Worm (Caenorhabditis elegans): ENCODE measurements around the gene W02B12.12.
A peak's percentile ranks its signal among the peaks of the same experiment; 100 is the strongest.

DNA sequence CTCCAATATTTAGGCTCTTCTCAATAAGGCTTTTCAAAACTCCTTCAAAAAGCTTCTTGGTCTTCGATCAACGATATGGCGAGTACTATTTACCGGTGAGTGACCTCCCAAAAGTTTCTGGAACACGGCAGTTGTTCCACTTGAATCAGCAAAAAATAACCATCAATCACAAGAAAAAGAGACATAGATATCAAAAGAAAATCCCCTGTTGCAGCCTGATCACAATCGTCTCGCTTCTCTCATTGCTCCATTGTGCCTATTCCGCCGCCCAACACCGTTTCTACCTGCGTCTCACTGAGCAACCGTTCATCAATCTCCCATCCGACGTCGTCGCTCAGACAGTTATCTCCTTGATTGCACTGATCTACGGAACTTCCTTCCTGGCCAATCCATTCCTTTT is 17.8 kb upstream of the W02B12.12 start, which contains the start of gene emc-5:
- TF ChIP-seq unc-62 (GFP tag; optimal IDR thresholded peaks at IDR 0.05), result peak; percentile 49
- no peak for TF ChIP-seq nhr-28 (tag; optimal IDR thresholded peaks at IDR 0.05)
- TF ChIP-seq ham-2 (GFP tag; optimal IDR thresholded peaks at IDR 0.05), result no peak
- no peak for TF ChIP-seq drap-1 (GFP tag; optimal IDR thresholded peaks at IDR 0.05)
- no peak for TF ChIP-seq snpc-4 (tag; optimal IDR thresholded peaks at IDR 0.05)
- TF ChIP-seq lsy-2 (tag; optimal IDR thresholded peaks at IDR 0.05), result no peak
- no peak for TF ChIP-seq mab-5 (tag; optimal IDR thresholded peaks at IDR 0.05)
- no peak for TF ChIP-seq lin-13 (tag; optimal IDR thresholded peaks at IDR 0.05)
- TF ChIP-seq nhr-12 (tag; optimal IDR thresholded peaks at IDR 0.05), result no peak
- no peak for TF ChIP-seq sem-2 (GFP tag; optimal IDR thresholded peaks at IDR 0.05)
- no peak for TF ChIP-seq elt-1 (tag; optimal IDR thresholded peaks at IDR 0.05; ENCODE audit: borderline replicate concordance, insufficient read depth)
- TF ChIP-seq pha-4 (tag; optimal IDR thresholded peaks at IDR 0.05), result no peak
- TF ChIP-seq mep-1 (tag; optimal IDR thresholded peaks at IDR 0.05), result no peak

Data from whole organism, mixed stage, embryonic.